Fruit fly (Drosophila melanogaster) whole organism, pupa: ENCODE data around the gene Ac13E.
A peak's percentile ranks its signal among the peaks of the same experiment; 100 is the strongest.

ENCODE experiments used
- CG10348 ChIP-seq: fragments of 200-800 bp; sonication (Bioruptor generic); IDR thresholded peaks from 2 replicates; pipeline ENCODE4 v1.3.6; 2022; ENCODE audit warnings: missing biosample characterization, missing genetic modification characterization
- CG12605 ChIP-seq: fragments of 200-800 bp; sonication (Bioruptor generic); IDR thresholded peaks from 2 replicates; pipeline ENCODE4 v1.3.6; 2022; ENCODE audit warnings: missing biosample characterization, missing genetic modification characterization
- CG13204 ChIP-seq: fragments of 200-800 bp; sonication (Bioruptor generic); optimal IDR thresholded peaks from 2 replicates; lab custom pipeline; 2018; ENCODE audit warnings: missing biosample characterization, mild to moderate bottlenecking, missing genetic modification characterization, moderate library complexity
- CG14655 ChIP-seq: fragments of 200-800 bp; sonication (Bioruptor generic); optimal IDR thresholded peaks from 3 replicates; lab custom pipeline; 2017; ENCODE audit warnings: mild to moderate bottlenecking, missing biosample characterization, missing genetic modification reagents, missing genetic modification characterization
- CG15710 ChIP-seq: fragments of 200-800 bp; sonication (Bioruptor generic); optimal IDR thresholded peaks from 2 replicates; lab custom pipeline; 2018; ENCODE audit warnings: missing biosample characterization, mild to moderate bottlenecking, missing genetic modification characterization, moderate library complexity
- CG17806 ChIP-seq: fragments of 200-800 bp; sonication (Bioruptor generic); optimal IDR thresholded peaks from 2 replicates; lab custom pipeline; 2018; ENCODE audit warnings: missing biosample characterization, mild to moderate bottlenecking, missing genetic modification characterization, moderate library complexity
- CG32121 ChIP-seq: fragments of 200-800 bp; sonication (Bioruptor generic); IDR thresholded peaks from 2 replicates; pipeline ENCODE4 v1.3.6; 2022; ENCODE audit warnings: missing biosample characterization, missing genetic modification characterization
- CG34367 ChIP-seq: fragments of 200-800 bp; sonication (Bioruptor generic); optimal IDR thresholded peaks from 2 replicates; lab custom pipeline; 2018; ENCODE audit warnings: missing biosample characterization, mild to moderate bottlenecking, missing genetic modification characterization
- CG4496 ChIP-seq: fragments of 200-800 bp; sonication (Bioruptor generic); IDR thresholded peaks from 3 replicates; pipeline ENCODE4 v1.3.6; 2022; ENCODE audit warnings: missing biosample characterization, missing genetic modification characterization
- CG8159 ChIP-seq: fragments of 200-800 bp; sonication (Bioruptor generic); optimal IDR thresholded peaks from 3 replicates; lab custom pipeline; 2018; ENCODE audit warnings: missing biosample characterization, mild to moderate bottlenecking, missing genetic modification characterization, moderate library complexity
- CG8301 ChIP-seq: fragments of 200-800 bp; sonication (Bioruptor generic); optimal IDR thresholded peaks from 2 replicates; lab custom pipeline; 2018; ENCODE audit warnings: missing biosample characterization, mild to moderate bottlenecking, missing genetic modification characterization
- CG9948 ChIP-seq: fragments of 200-800 bp; sonication (Bioruptor generic); optimal IDR thresholded peaks from 2 replicates; lab custom pipeline; 2018; ENCODE audit warnings: missing biosample characterization, mild to moderate bottlenecking, missing genetic modification characterization, moderate library complexity
- D1 ChIP-seq: fragments of 200-800 bp; sonication (Bioruptor generic); optimal IDR thresholded peaks from 2 replicates; lab custom pipeline; 2018; ENCODE audit warnings: missing biosample characterization, mild to moderate bottlenecking, missing genetic modification characterization, moderate library complexity
- EcR ChIP-seq: fragments of 200-800 bp; sonication (Bioruptor generic); optimal IDR thresholded peaks from 3 replicates; lab custom pipeline; 2019; ENCODE audit warnings: missing biosample characterization, missing genetic modification characterization, mild to moderate bottlenecking, moderate library complexity, missing genetic modification reagents
- Ets98B ChIP-seq: fragments of 200-800 bp; sonication (Bioruptor generic); IDR thresholded peaks from 2 replicates; pipeline ENCODE4 v1.3.6; 2022; ENCODE audit warnings: missing biosample characterization, missing genetic modification characterization
- Pif1A ChIP-seq: fragments of 200-800 bp; sonication (Bioruptor generic); optimal IDR thresholded peaks from 3 replicates; lab custom pipeline; 2016; ENCODE audit warnings: missing biosample characterization, missing genetic modification characterization
- Pif1B ChIP-seq: fragments of 200-800 bp; sonication (Bioruptor generic); optimal IDR thresholded peaks from 3 replicates; lab custom pipeline; 2016; ENCODE audit warnings: missing biosample characterization, missing genetic modification characterization
- Snoo ChIP-seq: fragments of 200-800 bp; sonication (Bioruptor generic); optimal IDR thresholded peaks from 3 replicates; lab custom pipeline; 2017; ENCODE audit warnings: missing biosample characterization, mild to moderate bottlenecking, missing genetic modification characterization, inconsistent platforms
- fd96Ca ChIP-seq: fragments of 200-800 bp; sonication (Bioruptor generic); IDR thresholded peaks from 3 replicates; pipeline ENCODE4 v1.3.6; 2022; ENCODE audit warnings: missing biosample characterization, missing genetic modification characterization
- gl ChIP-seq: fragments of 200-800 bp; sonication (Bioruptor generic); optimal IDR thresholded peaks from 2 replicates; lab custom pipeline; 2018; ENCODE audit warnings: missing biosample characterization, mild to moderate bottlenecking, missing genetic modification characterization
- rn ChIP-seq: fragments of 200-800 bp; sonication (Bioruptor generic); IDR thresholded peaks from 2 replicates; pipeline ENCODE4 v1.3.6; 2022; ENCODE audit warnings: missing biosample characterization, missing genetic modification characterization

Gene Ac13E

DNA sequence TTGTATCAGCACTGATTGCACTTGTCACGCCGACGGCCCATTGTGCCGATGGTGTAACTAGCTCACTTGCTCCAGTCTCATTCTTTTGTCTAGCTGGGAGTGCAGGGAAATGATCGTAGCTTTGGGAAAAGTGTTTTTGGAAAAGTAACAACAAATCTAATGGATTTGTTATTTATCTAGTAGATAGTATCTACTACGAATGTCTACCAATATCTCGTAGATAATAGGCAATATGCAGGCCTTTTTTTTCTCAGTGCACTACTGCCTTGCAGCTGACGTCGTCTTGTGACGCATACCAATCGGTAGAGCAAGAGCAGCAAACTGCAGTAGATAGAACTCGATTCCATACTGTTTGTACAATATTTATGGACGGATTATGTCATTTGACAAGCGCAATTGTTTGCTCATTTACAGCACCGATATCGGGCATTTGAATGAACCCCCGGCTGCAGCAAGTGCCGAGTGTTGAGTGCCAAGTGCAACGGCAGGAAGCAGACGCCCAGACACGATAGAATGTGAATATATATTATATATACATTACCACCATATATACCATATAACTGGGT lies 10.5 kb downstream of the Ac13E start:
- TF ChIP-seq Pif1B (peak; percentile 25), fd96Ca (GFP tag; lab: Robert Waterston, UW) (peak; percentile 77), CG12605 (GFP tag; lab: Robert Waterston, UW) (peak; percentile 28; the same call in 1 of the 2 replicates), CG15710 (tag; lab: Kevin White, UChicago) (peak; percentile 41), CG14655 (GFP tag; lab: Kevin White, UChicago) (peak; percentile 69), Pif1A (GFP tag; lab: Kevin White, UChicago) (peak; percentile 43), D1 (no peak), CG8159 (tag; lab: Kevin White, UChicago) (peak; percentile 42), EcR (GFP tag; lab: Kevin White, UChicago) (no peak), CG13204 (GFP tag; lab: Kevin White, UChicago) (no peak), CG32121 (GFP tag; lab: Robert Waterston, UW) (peak; percentile 80), rn (GFP tag; lab: Robert Waterston, UW) (0 out of 2 replicates have a peak, but pooled peaks have one; percentile 23), CG17806 (tag; lab: Kevin White, UChicago) (peak; percentile 41), Snoo (tag; lab: Kevin White, UChicago) (no peak), CG4496 (peak; percentile 79), CG10348 (no peak), CG8301 (tag; lab: Kevin White, UChicago) (peak; percentile 48), CG34367 (tag; lab: Kevin White, UChicago) (no peak), CG9948 (no peak), gl (no peak), Ets98B (GFP tag; lab: Robert Waterston, UW) (peak; percentile 70)
- TF ChIP-seq, all 21 proteins: peak for 13

DNA sequence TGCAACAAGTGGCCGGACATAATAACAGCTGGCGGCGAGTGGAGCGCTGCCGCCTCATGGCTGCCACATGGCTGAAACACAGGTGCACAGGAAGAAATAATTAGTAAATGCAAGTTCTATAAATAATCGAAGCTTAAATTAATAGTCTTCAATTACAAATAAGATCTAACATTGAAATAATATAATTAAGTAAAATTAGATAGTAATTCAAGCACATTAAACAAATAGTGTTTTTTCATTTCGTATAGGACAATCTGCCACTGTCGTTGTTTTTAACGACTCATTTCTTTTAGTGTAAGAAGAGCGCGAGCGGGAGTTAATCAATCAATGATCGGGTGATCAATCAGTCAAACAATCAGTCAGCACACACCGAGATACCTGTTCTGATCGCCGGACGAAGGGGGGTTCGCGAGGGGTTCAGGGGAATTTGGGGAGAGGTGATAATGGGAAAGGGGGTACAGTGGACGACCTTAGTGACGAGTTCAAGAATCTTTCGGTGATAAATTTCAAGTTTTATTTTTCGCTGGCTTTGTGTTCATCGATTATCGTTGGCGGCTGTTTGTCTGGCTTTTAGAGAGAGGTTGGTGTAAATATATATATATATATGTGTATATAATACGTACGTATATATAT lies 14.1 kb downstream of the Ac13E start:
- TF ChIP-seq gl (no peak), EcR (GFP tag; lab: Kevin White, UChicago) (peak; percentile 61), CG13204 (GFP tag; lab: Kevin White, UChicago) (no peak), fd96Ca (GFP tag; lab: Robert Waterston, UW) (no peak), CG8301 (tag; lab: Kevin White, UChicago) (no peak), rn (GFP tag; lab: Robert Waterston, UW) (no peak), CG34367 (tag; lab: Kevin White, UChicago) (no peak), CG17806 (tag; lab: Kevin White, UChicago) (no peak), Ets98B (GFP tag; lab: Robert Waterston, UW) (no peak), D1 (no peak), CG4496 (no peak), CG9948 (no peak), Snoo (tag; lab: Kevin White, UChicago) (no peak), CG8159 (tag; lab: Kevin White, UChicago) (peak; percentile 26), CG10348 (no peak), CG14655 (GFP tag; lab: Kevin White, UChicago) (no peak), Pif1B (no peak), CG12605 (GFP tag; lab: Robert Waterston, UW) (no peak), Pif1A (GFP tag; lab: Kevin White, UChicago) (no peak), CG32121 (GFP tag; lab: Robert Waterston, UW) (no peak), CG15710 (tag; lab: Kevin White, UChicago) (peak; percentile 0)
- TF ChIP-seq, all 21 proteins: peak for 3

DNA sequence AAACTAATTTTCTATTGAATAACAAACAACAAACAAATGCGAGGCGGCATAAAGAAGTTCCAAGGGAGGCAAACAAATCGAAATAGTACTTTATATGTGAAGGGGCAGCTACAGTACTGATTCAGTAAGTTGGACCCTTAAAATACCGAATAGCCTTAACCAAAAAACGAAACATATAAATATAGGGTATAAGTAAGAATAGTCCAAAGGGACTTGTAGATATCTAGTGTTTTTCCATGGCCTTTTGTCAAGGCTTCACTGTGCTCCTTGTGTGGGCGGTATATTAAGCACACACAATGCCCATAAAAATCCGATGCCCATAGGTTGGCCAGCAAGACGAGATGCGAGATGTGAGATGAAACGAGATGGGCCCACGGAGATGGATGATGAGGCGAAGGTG lies 22.0 kb downstream of the Ac13E start:
- TF ChIP-seq Snoo (tag; lab: Kevin White, UChicago) = no peak
- no peak for TF ChIP-seq Pif1B
- no peak for TF ChIP-seq CG10348
- TF ChIP-seq rn (GFP tag; lab: Robert Waterston, UW) = no peak
- no peak for TF ChIP-seq gl
- no peak for TF ChIP-seq CG12605 (GFP tag; lab: Robert Waterston, UW)
- TF ChIP-seq D1 = no peak
- no peak for TF ChIP-seq EcR (GFP tag; lab: Kevin White, UChicago)
- TF ChIP-seq Ets98B (GFP tag; lab: Robert Waterston, UW) = no peak
- no peak for TF ChIP-seq CG32121 (GFP tag; lab: Robert Waterston, UW)
- TF ChIP-seq, all 21 proteins: peak for 0

DNA sequence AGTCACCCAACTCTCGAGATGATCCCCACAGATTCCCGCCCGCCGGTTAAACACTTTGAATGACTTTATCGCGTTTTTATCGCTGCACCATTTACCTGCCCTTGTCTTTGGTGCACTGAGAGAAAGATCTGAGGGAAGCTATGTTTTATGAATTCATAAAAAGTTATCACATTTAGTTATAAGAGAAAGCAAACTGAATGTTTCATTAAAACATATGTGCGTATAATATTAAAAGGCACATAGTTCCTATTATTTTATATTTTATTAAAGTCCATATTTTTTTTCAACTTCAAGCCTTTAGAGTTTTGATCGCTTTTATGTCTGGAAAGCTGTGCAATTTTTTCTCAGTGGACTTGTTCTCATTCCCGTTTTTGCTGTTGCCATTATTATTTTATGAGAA lies 23.7 kb downstream of the Ac13E start:
- TF ChIP-seq EcR (GFP tag; lab: Kevin White, UChicago) (no peak), Snoo (tag; lab: Kevin White, UChicago) (peak; percentile 46), CG34367 (tag; lab: Kevin White, UChicago) (peak; percentile 22), CG14655 (GFP tag; lab: Kevin White, UChicago) (peak; percentile 19), CG4496 (no peak), CG17806 (tag; lab: Kevin White, UChicago) (peak; percentile 43), CG8159 (tag; lab: Kevin White, UChicago) (peak; percentile 66), CG10348 (no peak), CG15710 (tag; lab: Kevin White, UChicago) (peak; percentile 57), Pif1B (peak; percentile 41), CG9948 (peak; percentile 29), Ets98B (GFP tag; lab: Robert Waterston, UW) (no peak), Pif1A (GFP tag; lab: Kevin White, UChicago) (peak; percentile 36)

DNA sequence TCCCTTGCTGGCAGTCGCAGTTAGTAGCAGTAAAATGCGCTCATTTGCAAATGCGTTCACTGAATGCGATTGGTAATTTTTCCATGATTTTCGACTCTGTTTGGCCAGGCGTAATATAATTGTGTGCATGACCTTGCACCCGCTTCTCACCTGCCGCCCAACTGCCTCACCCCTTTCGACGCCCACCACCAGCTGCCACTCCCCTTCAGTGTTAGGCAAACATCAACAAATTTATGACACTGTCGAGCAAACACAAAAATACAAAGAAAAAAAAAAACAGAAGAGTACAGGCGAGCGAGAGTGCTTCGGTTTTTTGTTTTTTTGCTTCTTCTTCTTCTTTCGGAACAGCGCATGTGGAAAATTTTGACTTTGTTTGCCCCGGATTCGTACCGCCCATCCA lies 24.1 kb downstream of the Ac13E start:
- TF ChIP-seq CG15710 (tag; lab: Kevin White, UChicago) (no peak), CG4496 (no peak), fd96Ca (GFP tag; lab: Robert Waterston, UW) (no peak), Pif1B (no peak), Ets98B (GFP tag; lab: Robert Waterston, UW) (no peak), EcR (GFP tag; lab: Kevin White, UChicago) (no peak), CG13204 (GFP tag; lab: Kevin White, UChicago) (no peak), CG14655 (GFP tag; lab: Kevin White, UChicago) (no peak), CG17806 (tag; lab: Kevin White, UChicago) (no peak)
